Worm (Caenorhabditis elegans): ENCODE data around the gene asm-2.

asm-2 gene

DNA sequence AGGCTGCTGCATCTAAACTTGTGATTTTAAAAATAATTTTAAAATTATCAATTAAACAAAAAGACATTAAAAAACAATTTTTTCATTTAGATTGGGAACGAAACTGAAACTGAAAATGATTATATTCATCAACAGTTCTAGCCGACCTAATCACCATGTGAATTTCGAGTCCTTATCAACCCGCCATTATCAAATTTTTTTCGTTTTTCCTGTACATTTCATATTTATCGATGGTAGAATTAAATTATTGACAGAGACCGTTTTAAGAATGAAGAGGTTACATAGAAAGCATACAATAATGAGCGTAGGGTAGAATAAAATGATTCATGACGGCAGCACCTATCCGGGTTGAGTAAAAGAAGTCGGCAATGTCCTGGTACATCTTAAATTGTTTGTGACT lies at the start of gene asm-2:
Gene asm-2, minus strand, starts transcription at position 12 of the 400 bp plus-strand sequence.
- TF ChIP-seq elt-2 (tag; optimal IDR thresholded peaks at IDR 0.05) = peak; percentile 73
- TF ChIP-seq sox-4 (tag; optimal IDR thresholded peaks at IDR 0.05) = no peak
- no peak for TF ChIP-seq C16A3.4 (tag; optimal IDR thresholded peaks at IDR 0.05)
- TF ChIP-seq lin-14 (GFP tag; optimal IDR thresholded peaks at IDR 0.05) = peak; percentile 5
- TF ChIP-seq blmp-1 (tag; optimal IDR thresholded peaks at IDR 0.05) = no peak

DNA sequence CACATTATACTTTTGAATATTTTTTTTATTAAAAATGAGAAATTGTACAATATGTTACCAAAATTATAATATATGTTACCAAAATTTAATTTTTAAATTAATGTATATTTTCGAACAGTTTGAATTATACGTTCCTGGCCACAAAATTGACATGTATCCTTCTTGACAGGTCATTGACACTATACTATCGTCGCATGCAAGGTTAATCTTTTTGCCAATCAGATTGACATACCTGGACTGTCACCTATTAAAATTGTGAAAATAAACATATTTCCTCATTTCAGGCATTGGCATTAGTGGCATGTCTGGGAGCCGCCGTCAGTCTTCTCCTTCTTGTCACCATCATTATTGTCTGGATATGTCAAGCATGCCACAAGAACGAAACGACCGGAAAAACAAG lies 46.0 kb upstream of the asm-2 start:
- TF ChIP-seq ztf-11 (tag; optimal IDR thresholded peaks at IDR 0.05) (no peak), sox-4 (tag; optimal IDR thresholded peaks at IDR 0.05) (no peak), ets-5 (GFP tag; IDR thresholded peaks at IDR 0.05) (no peak), grh-1 (GFP tag; IDR thresholded peaks at IDR 0.05) (no peak)

ce11 chrX:11368845-11369244 lies 44.8 kb upstream of the asm-2 start:
- TF ChIP-seq tbx-2 (tag; optimal IDR thresholded peaks at IDR 0.05) (no peak), vab-15 (tag; optimal IDR thresholded peaks at IDR 0.05) (peak; percentile 10), egl-13 (tag; optimal IDR thresholded peaks at IDR 0.05) (no peak), lin-13 (GFP tag; optimal IDR thresholded peaks at IDR 0.05) (no peak), nhr-71 (tag; optimal IDR thresholded peaks at IDR 0.05) (peak; percentile 25), irx-1 (tag; optimal IDR thresholded peaks at IDR 0.05) (no peak), nhr-84 (tag; optimal IDR thresholded peaks at IDR 0.05) (no peak), ztf-11 (tag; optimal IDR thresholded peaks at IDR 0.05) (peak in 1 of 2 experiments; percentile 37), ama-1 (optimal IDR thresholded peaks at IDR 0.05) (no peak), nhr-85 (tag) (no peak), ceh-88 (GFP tag; IDR thresholded peaks at IDR 0.05) (no peak), egl-27 (tag; optimal IDR thresholded peaks at IDR 0.05) (no peak), lsy-2 (tag; optimal IDR thresholded peaks at IDR 0.05) (no peak), C16A3.4 (tag; optimal IDR thresholded peaks at IDR 0.05) (no peak), unc-62 (GFP tag; optimal IDR thresholded peaks at IDR 0.05) (no peak), lin-35 (GFP tag; optimal IDR thresholded peaks at IDR 0.05) (no peak), efl-1 (optimal IDR thresholded peaks at IDR 0.05) (no peak), efl-1 (GFP tag; optimal IDR thresholded peaks at IDR 0.05 in 1 of 2) (peak in 1 of 2 experiments; percentile 39), sox-4 (tag; optimal IDR thresholded peaks at IDR 0.05) (no peak), elt-2 (tag; optimal IDR thresholded peaks at IDR 0.05) (no peak), hpl-2 (GFP tag; optimal IDR thresholded peaks at IDR 0.05) (no peak), lin-14 (GFP tag; optimal IDR thresholded peaks at IDR 0.05) (peak; percentile 33), nhr-47 (tag; optimal IDR thresholded peaks at IDR 0.05) (no peak), dsc-1 (tag; optimal IDR thresholded peaks at IDR 0.05) (peak; percentile 46), mdl-1 (tag; optimal IDR thresholded peaks at IDR 0.05) (no peak), unc-30 (tag; optimal IDR thresholded peaks at IDR 0.05) (no peak), nhr-19 (GFP tag; conservative IDR thresholded peaks at IDR 0.05) (no peak), nhr-90 (tag; optimal IDR thresholded peaks at IDR 0.05; ENCODE audit: poor library complexity) (no peak), fkh-10 (GFP tag; optimal IDR thresholded peaks at IDR 0.05) (no peak), unc-130 (tag; optimal IDR thresholded peaks at IDR 0.05) (no peak), pag-3 (tag; optimal IDR thresholded peaks at IDR 0.05; ENCODE audit: borderline replicate concordance, insufficient read depth) (no peak)

DNA sequence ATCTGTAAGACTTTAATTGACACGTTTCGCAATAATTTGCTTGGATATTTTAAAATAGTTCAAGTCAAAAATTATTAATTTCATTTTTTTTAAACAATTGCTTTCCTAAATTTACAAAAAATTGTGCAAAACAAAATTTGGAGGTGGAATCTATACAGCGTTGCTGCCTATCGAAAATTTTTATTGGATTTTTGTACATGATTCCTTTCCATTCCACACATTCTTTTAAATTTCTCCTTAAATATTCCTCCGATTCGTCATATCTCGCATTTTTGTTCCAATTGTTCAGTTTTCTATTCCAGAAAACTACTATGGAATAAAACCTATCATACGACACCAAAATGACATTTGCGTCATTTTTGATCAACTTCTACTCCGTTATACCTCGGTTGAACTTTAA lies 44.4 kb upstream of the asm-2 start, which contains the start of gene ttyh-1:
Gene ttyh-1, plus strand, starts transcription at position 301 of the 400 bp plus-strand sequence.
- no peak for TF ChIP-seq Y116A8C.19 (tag; optimal IDR thresholded peaks at IDR 0.05; ENCODE audit: borderline replicate concordance)
- TF ChIP-seq C16A3.4 (tag; optimal IDR thresholded peaks at IDR 0.05) = no peak
- no peak for TF ChIP-seq nhr-11 (tag; optimal IDR thresholded peaks at IDR 0.05)
- no peak for TF ChIP-seq unc-30 (tag; optimal IDR thresholded peaks at IDR 0.05)

ce11 chrX:11367640-11368039 lies 43.6 kb upstream of the asm-2 start:
- TF ChIP-seq nhr-47 (tag; optimal IDR thresholded peaks at IDR 0.05) (no peak), fkh-8 (tag; optimal IDR thresholded peaks at IDR 0.05) (peak; percentile 4), vab-15 (tag; optimal IDR thresholded peaks at IDR 0.05) (no peak), lin-14 (GFP tag; optimal IDR thresholded peaks at IDR 0.05) (peak; percentile 42), dsc-1 (tag; optimal IDR thresholded peaks at IDR 0.05) (peak; percentile 52)
